Fruit fly (Drosophila melanogaster) whole organism, embryonic: Measurements from ENCODE around the gene CG12560.

Source experiments
- Abd-B ChIP-seq: fragments of 200-800 bp; sonication (Bioruptor generic); optimal IDR thresholded peaks from 2 replicates; lab custom pipeline; 2018; ENCODE audit warnings: missing biosample characterization, mild to moderate bottlenecking, missing genetic modification characterization, moderate library complexity
- Asciz ChIP-seq: fragments of 200-800 bp; sonication (Bioruptor generic); optimal IDR thresholded peaks from 2 replicates; lab custom pipeline; 2017; ENCODE audit warnings: missing biosample characterization, mild to moderate bottlenecking, missing genetic modification characterization, missing genetic modification reagents
- Blimp-1 ChIP-seq: fragments of 200-800 bp; sonication (Bioruptor generic); optimal IDR thresholded peaks from 3 replicates; lab custom pipeline; 2018; ENCODE audit warnings: missing biosample characterization, missing genetic modification characterization, mild to moderate bottlenecking, moderate library complexity, missing genetic modification reagents
- CG10209 ChIP-seq: fragments of 200-800 bp; sonication (Bioruptor generic); optimal IDR thresholded peaks from 3 replicates; lab custom pipeline; 2017; ENCODE audit warnings: missing biosample characterization, mild to moderate bottlenecking, missing genetic modification characterization, missing genetic modification reagents
- CG10979 ChIP-seq: fragments of 200-800 bp; sonication (Bioruptor generic); optimal IDR thresholded peaks from 2 replicates; lab custom pipeline; 2018; ENCODE audit warnings: missing biosample characterization, mild to moderate bottlenecking, missing genetic modification characterization, moderate library complexity
- CG11456 ChIP-seq: fragments of 200-800 bp; sonication (Bioruptor generic); IDR thresholded peaks from 3 replicates; pipeline ENCODE4 v1.3.6; 2022; ENCODE audit warnings: missing biosample characterization, missing genetic modification characterization
- CG15479 ChIP-seq: fragments of 200-800 bp; sonication (Bioruptor generic); optimal IDR thresholded peaks from 3 replicates; lab custom pipeline; 2019; ENCODE audit warnings: missing biosample characterization, mild to moderate bottlenecking, missing genetic modification characterization, moderate library complexity
- CG16815 ChIP-seq: fragments of 200-800 bp; sonication (Bioruptor generic); optimal IDR thresholded peaks from 3 replicates; lab custom pipeline; 2017; ENCODE audit warnings: missing biosample characterization, mild to moderate bottlenecking, missing genetic modification characterization
- CG18262 ChIP-seq: fragments of 200-800 bp; optimal IDR thresholded peaks from 3 replicates; lab custom pipeline; 2019; ENCODE audit warnings: missing biosample characterization, mild to moderate bottlenecking, missing genetic modification characterization, moderate library complexity
- CG1832 ChIP-seq: fragments of 200-800 bp; sonication (Bioruptor generic); optimal IDR thresholded peaks from 2 replicates; lab custom pipeline; 2017; ENCODE audit warnings: missing biosample characterization, mild to moderate bottlenecking, missing genetic modification characterization, inconsistent platforms
- CG18599 ChIP-seq: fragments of 200-800 bp; sonication (Bioruptor generic); optimal IDR thresholded peaks from 3 replicates; lab custom pipeline; 2017; ENCODE audit warnings: missing biosample characterization, missing genetic modification characterization, mild to moderate bottlenecking, moderate library complexity, missing genetic modification reagents
- CG2678 ChIP-seq: fragments of 200-800 bp; sonication (Bioruptor generic); optimal IDR thresholded peaks from 3 replicates; lab custom pipeline; 2019; ENCODE audit warnings: missing biosample characterization, mild to moderate bottlenecking, missing genetic modification characterization, moderate library complexity
- CG2712 ChIP-seq: fragments of 200-800 bp; optimal IDR thresholded peaks from 3 replicates; lab custom pipeline; 2019; ENCODE audit warnings: missing biosample characterization, mild to moderate bottlenecking, missing genetic modification characterization, moderate library complexity
- CG30403 ChIP-seq: fragments of 200-800 bp; sonication (Bioruptor generic); optimal IDR thresholded peaks from 3 replicates; lab custom pipeline; 2016; ENCODE audit warnings: missing biosample characterization, missing genetic modification characterization
- CG31441 ChIP-seq: fragments of 200-800 bp; sonication (Bioruptor generic); IDR thresholded peaks from 2 replicates; pipeline ENCODE4 v1.3.6; 2022; ENCODE audit warnings: missing biosample characterization, missing genetic modification characterization
- CG32772 ChIP-seq: fragments of 200-800 bp; sonication (Bioruptor generic); IDR thresholded peaks from 2 replicates; pipeline ENCODE4 v1.3.6; 2022; ENCODE audit warnings: missing biosample characterization, missing genetic modification characterization
- CG3407 ChIP-seq: fragments of 200-800 bp; sonication (Bioruptor generic); optimal IDR thresholded peaks from 2 replicates; lab custom pipeline; 2018; ENCODE audit warnings: missing biosample characterization, mild to moderate bottlenecking, missing genetic modification characterization
- CG4820 ChIP-seq: fragments of 200-800 bp; sonication (Bioruptor generic); optimal IDR thresholded peaks from 3 replicates; lab custom pipeline; 2016; ENCODE audit warnings: missing biosample characterization, missing genetic modification characterization
- CG7556 ChIP-seq: fragments of 200-800 bp; sonication (Bioruptor generic); optimal IDR thresholded peaks from 2 replicates; lab custom pipeline; 2017; ENCODE audit warnings: missing biosample characterization, mild to moderate bottlenecking, missing genetic modification characterization
- CG7839 ChIP-seq: fragments of 200-800 bp; sonication (Bioruptor generic); optimal IDR thresholded peaks from 3 replicates; lab custom pipeline; 2018; ENCODE audit warnings: missing biosample characterization, mild to moderate bottlenecking, missing genetic modification characterization, moderate library complexity
- CG8924 ChIP-seq: fragments of 200-800 bp; optimal IDR thresholded peaks from 3 replicates; lab custom pipeline; 2019; ENCODE audit warnings: missing biosample characterization, mild to moderate bottlenecking, missing genetic modification characterization, moderate library complexity
- D ChIP-seq, 2 experiments: fragments of 200-800 bp in 1 of 2; fragments of >200 bp in 1 of 2; sonication (Bioruptor generic) in 1 of 2; optimal IDR thresholded peaks; 2 replicates in 1 of 2; 3 replicates in 1 of 2; lab custom pipeline; 2017; ENCODE audit warnings: mild to moderate bottlenecking in 1 of 2, missing biosample characterization in 1 of 2, missing genetic modification characterization in 1 of 2, missing genetic modification reagents in 1 of 2
- D19A ChIP-seq: fragments of 200-800 bp; optimal IDR thresholded peaks from 3 replicates; lab custom pipeline; 2019; ENCODE audit warnings: missing biosample characterization, mild to moderate bottlenecking, missing genetic modification characterization, moderate library complexity
- Eip74EF ChIP-seq, 2 experiments: fragments of 200-800 bp in 1 of 2; fragments of >200 bp in 1 of 2; sonication (Bioruptor generic) in 1 of 2; optimal IDR thresholded peaks; 2 replicates each; lab custom pipeline; 2017 to 2019; ENCODE audit warnings: missing biosample characterization in 2 of 2, missing genetic modification characterization in 2 of 2, mild to moderate bottlenecking in 1 of 2, moderate library complexity in 1 of 2
- Hr51 ChIP-seq, 2 experiments: fragments of 200-800 bp; sonication (Bioruptor generic); optimal IDR thresholded peaks; 2 replicates in 1 of 2; 3 replicates in 1 of 2; lab custom pipeline; 2016 to 2018; ENCODE audit warnings: missing biosample characterization in 2 of 2, missing genetic modification characterization in 2 of 2, mild to moderate bottlenecking in 1 of 2, moderate library complexity in 1 of 2
- Hr78 ChIP-seq, 2 experiments: fragments of 200-800 bp in 1 of 2; fragments of >200 bp in 1 of 2; sonication (Bioruptor generic) in 1 of 2; optimal IDR thresholded peaks; 2 replicates each; lab custom pipeline; 2017 to 2019; ENCODE audit warnings: missing biosample characterization in 2 of 2, missing genetic modification characterization in 2 of 2, mild to moderate bottlenecking in 1 of 2, moderate library complexity in 1 of 2
- Nf-YC ChIP-seq: fragments of 200-800 bp; optimal IDR thresholded peaks from 3 replicates; lab custom pipeline; 2019; ENCODE audit warnings: missing biosample characterization, mild to moderate bottlenecking, missing genetic modification characterization, moderate library complexity
- Sox100B ChIP-seq: fragments of 200-800 bp; sonication (Bioruptor generic); optimal IDR thresholded peaks from 3 replicates; lab custom pipeline; 2018; ENCODE audit warnings: missing biosample characterization, mild to moderate bottlenecking, missing genetic modification characterization
- Spps ChIP-seq: fragments of 200-800 bp; sonication (Bioruptor generic); optimal IDR thresholded peaks from 2 replicates; lab custom pipeline; 2018; ENCODE audit warnings: missing biosample characterization, mild to moderate bottlenecking, missing genetic modification characterization
- abd-A ChIP-seq: fragments of 200-800 bp; sonication (Bioruptor generic); optimal IDR thresholded peaks from 3 replicates; lab custom pipeline; 2019; ENCODE audit warnings: missing biosample characterization, mild to moderate bottlenecking, missing genetic modification characterization, moderate library complexity
- bab2 ChIP-seq: fragments of 200-800 bp; sonication (Bioruptor generic); optimal IDR thresholded peaks from 2 replicates; lab custom pipeline; 2016; ENCODE audit warnings: missing biosample characterization, missing genetic modification characterization
- bsh ChIP-seq, 2 experiments: fragments of 200-800 bp; sonication (Bioruptor generic); optimal IDR thresholded peaks; 2 replicates each; lab custom pipeline; 2017 to 2018; ENCODE audit warnings: mild to moderate bottlenecking in 2 of 2, missing biosample characterization in 2 of 2, missing genetic modification characterization in 2 of 2, moderate library complexity in 1 of 2
- chif ChIP-seq, 2 experiments: fragments of 200-800 bp; sonication (Bioruptor generic); optimal IDR thresholded peaks; 3 replicates each; lab custom pipeline; 2016; ENCODE audit warnings: missing biosample characterization in 2 of 2, missing genetic modification characterization in 2 of 2
- cwo ChIP-seq: fragments of 200-800 bp; sonication (Bioruptor generic); optimal IDR thresholded peaks from 3 replicates; lab custom pipeline; 2017; ENCODE audit warnings: missing biosample characterization, missing genetic modification characterization, mild to moderate bottlenecking, moderate library complexity, missing genetic modification reagents
- dmrt99B ChIP-seq: fragments of 200-800 bp; sonication (Bioruptor generic); optimal IDR thresholded peaks from 2 replicates; lab custom pipeline; 2018; ENCODE audit warnings: missing biosample characterization, mild to moderate bottlenecking, missing genetic modification characterization, moderate library complexity
- eve ChIP-seq, 2 experiments: fragments of >200 bp; optimal IDR thresholded peaks; 2 replicates each; lab custom pipeline; 2017; ENCODE audit warnings: missing biosample characterization in 2 of 2, missing genetic modification characterization in 2 of 2
- gem ChIP-seq: fragments of 200-800 bp; sonication (Bioruptor generic); optimal IDR thresholded peaks from 2 replicates; lab custom pipeline; 2019; ENCODE audit warnings: missing biosample characterization, mild to moderate bottlenecking, missing genetic modification characterization, moderate library complexity
- kni ChIP-seq: fragments of 200-800 bp; sonication (Bioruptor generic); optimal IDR thresholded peaks from 3 replicates; lab custom pipeline; 2017; ENCODE audit warnings: mild to moderate bottlenecking, missing biosample characterization, missing genetic modification reagents, missing genetic modification characterization
- nau ChIP-seq: fragments of 200-800 bp; sonication (Bioruptor generic); optimal IDR thresholded peaks from 3 replicates; lab custom pipeline; 2017; ENCODE audit warnings: missing biosample characterization, mild to moderate bottlenecking, missing genetic modification characterization, missing genetic modification reagents
- nmo ChIP-seq: fragments of 200-800 bp; sonication (Bioruptor generic); optimal IDR thresholded peaks from 2 replicates; lab custom pipeline; 2018; ENCODE audit warnings: missing biosample characterization, mild to moderate bottlenecking, missing genetic modification characterization, moderate library complexity
- phol ChIP-seq: fragments of 200-800 bp; sonication (Bioruptor generic); optimal IDR thresholded peaks from 3 replicates; lab custom pipeline; 2018; ENCODE audit warnings: missing biosample characterization, mild to moderate bottlenecking, missing genetic modification characterization, moderate library complexity
- sens ChIP-seq: fragments of 200-800 bp; sonication (Bioruptor generic); peaks from one replicate; lab custom pipeline; 2016; ENCODE audit warnings: missing biosample characterization, missing genetic modification characterization
- sqz ChIP-seq: fragments of 200-800 bp; sonication (Bioruptor generic); optimal IDR thresholded peaks from 3 replicates; lab custom pipeline; 2018; ENCODE audit warnings: missing biosample characterization, mild to moderate bottlenecking, missing genetic modification characterization
- tna ChIP-seq: fragments of 200-800 bp; sonication (Bioruptor generic); IDR thresholded peaks from 2 replicates; pipeline ENCODE4 v1.3.6; 2022; ENCODE audit warnings: missing biosample characterization, missing genetic modification characterization; ENCODE audit not compliant: partially characterized antibody

The CG12560 gene

DNA sequence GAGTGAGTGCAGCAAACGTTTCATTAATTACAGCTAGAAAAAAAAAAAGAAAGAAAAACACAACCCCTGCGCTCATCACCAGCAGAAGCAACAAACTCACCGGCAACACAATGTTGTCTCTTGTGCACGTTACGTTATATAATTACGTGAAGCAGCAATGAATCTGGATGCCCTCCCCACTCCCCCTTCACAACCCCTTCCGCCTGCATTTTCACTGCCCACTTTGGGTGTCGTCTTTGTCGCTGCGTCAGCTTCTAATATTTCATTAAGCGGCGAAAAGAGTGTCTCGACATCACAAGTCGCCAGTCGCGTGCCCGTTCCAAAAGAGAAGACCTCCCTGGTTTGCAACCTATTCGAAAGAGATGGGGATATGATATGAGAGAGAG lies 42.8 kb downstream of the CG12560 start (continued):
- peak; percentile 56 for TF ChIP-seq CG1832
- TF ChIP-seq Nf-YC (tag; lab: Kevin White, UChicago): peak; percentile 14
- TF ChIP-seq cwo (GFP tag; lab: Kevin White, UChicago): peak; percentile 33

dm6 chr2L:7965808-7966460 lies 43.3 kb downstream of the CG12560 start:
- no peak for TF ChIP-seq D (optimal IDR thresholded peaks at IDR 0.05; lab: Kevin White, UChicago)
- peak; percentile 33 for TF ChIP-seq D (GFP tag; optimal IDR thresholded peaks at IDR 0.05; lab: Kevin White, UChicago)
- TF ChIP-seq abd-A (tag; lab: Kevin White, UChicago): no peak
- TF ChIP-seq CG18599 (GFP tag; lab: Kevin White, UChicago): peak; percentile 4
- TF ChIP-seq CG15479: no peak
- TF ChIP-seq CG10979: peak; percentile 39
- peak; percentile 72 for TF ChIP-seq phol (tag; lab: Kevin White, UChicago)
- TF ChIP-seq Eip74EF (GFP tag; optimal IDR thresholded peaks at IDR 0.05; lab: Kevin White, UChicago): peak in 1 of 2 experiments; percentile 67
- TF ChIP-seq Blimp-1: peak; percentile 63
- TF ChIP-seq CG31441 (GFP tag; lab: Robert Waterston, UW): peak; percentile 73
- peak; percentile 19 for TF ChIP-seq CG4820 (GFP tag; lab: Kevin White, UChicago)
- TF ChIP-seq cwo (GFP tag; lab: Kevin White, UChicago): peak; percentile 43
- no peak for TF ChIP-seq bab2 (GFP tag; lab: Kevin White, UChicago)
- TF ChIP-seq Asciz (GFP tag; lab: Kevin White, UChicago): peak; percentile 51
- TF ChIP-seq eve (GFP tag; optimal IDR thresholded peaks at IDR 0.05; lab: Kevin White, UChicago): peak in 1 of 2 experiments; percentile 55
- TF ChIP-seq CG11456 (GFP tag; lab: Robert Waterston, UW): no peak
- peak; percentile 58 for TF ChIP-seq Sox100B (GFP tag; lab: Kevin White, UChicago)
- TF ChIP-seq CG10209 (GFP tag; lab: Kevin White, UChicago): peak; percentile 32
- peak; percentile 72 for TF ChIP-seq CG18262 (tag; lab: Kevin White, UChicago)
- TF ChIP-seq gem (tag; lab: Kevin White, UChicago): peak; percentile 66
- TF ChIP-seq kni (GFP tag; lab: Kevin White, UChicago): peak; percentile 6
- TF ChIP-seq chif (GFP tag; optimal IDR thresholded peaks at IDR 0.05; lab: Kevin White, UChicago): no peak
- TF ChIP-seq CG7839 (tag; lab: Kevin White, UChicago): peak; percentile 43
- peak; percentile 58 for TF ChIP-seq CG2678 (tag; lab: Kevin White, UChicago)
- TF ChIP-seq Abd-B (GFP tag; lab: Kevin White, UChicago): peak; percentile 26
- no peak for TF ChIP-seq CG16815 (GFP tag; lab: Kevin White, UChicago)
- peak; percentile 13; the same call in 1 of the 2 replicates for TF ChIP-seq CG32772 (GFP tag; lab: Robert Waterston, UW)
- TF ChIP-seq sqz (GFP tag; lab: Kevin White, UChicago): peak; percentile 77
- peak in 1 of 2 experiments; percentile 39 for TF ChIP-seq bsh (GFP tag; optimal IDR thresholded peaks at IDR 0.05; lab: Kevin White, UChicago)
- peak; percentile 24 for TF ChIP-seq nau (GFP tag; lab: Kevin White, UChicago)
- TF ChIP-seq tna (GFP tag; lab: Robert Waterston, UW): no peak
- peak; percentile 12 for TF ChIP-seq Spps (tag; lab: Kevin White, UChicago)
- TF ChIP-seq dmrt99B (tag; lab: Kevin White, UChicago): peak; percentile 65
- peak in 1 of 2 experiments; percentile 54 for TF ChIP-seq Hr78 (GFP tag; optimal IDR thresholded peaks at IDR 0.05; lab: Kevin White, UChicago)
- TF ChIP-seq CG2712 (tag; lab: Kevin White, UChicago): peak; percentile 60
- peak; percentile 32 for TF ChIP-seq CG7556 (GFP tag; lab: Kevin White, UChicago)
- TF ChIP-seq CG8924 (tag; lab: Kevin White, UChicago): peak; percentile 5
- TF ChIP-seq CG30403 (GFP tag; lab: Kevin White, UChicago): peak; percentile 24
- peak; percentile 13 for TF ChIP-seq D19A (tag; lab: Kevin White, UChicago)
- TF ChIP-seq Hr51 (GFP tag; optimal IDR thresholded peaks at IDR 0.05; lab: Kevin White, UChicago): peak in 1 of 2 experiments; percentile 65
- TF ChIP-seq nmo (GFP tag; lab: Kevin White, UChicago): peak; percentile 69
- peak; percentile 84 for TF ChIP-seq sens (GFP tag; lab: Kevin White, UChicago)
- no peak for TF ChIP-seq CG3407 (GFP tag; lab: Kevin White, UChicago)
